Comparison of ENCODE assay signal across 4 worm cellular contexts in the genomic region with DNA sequence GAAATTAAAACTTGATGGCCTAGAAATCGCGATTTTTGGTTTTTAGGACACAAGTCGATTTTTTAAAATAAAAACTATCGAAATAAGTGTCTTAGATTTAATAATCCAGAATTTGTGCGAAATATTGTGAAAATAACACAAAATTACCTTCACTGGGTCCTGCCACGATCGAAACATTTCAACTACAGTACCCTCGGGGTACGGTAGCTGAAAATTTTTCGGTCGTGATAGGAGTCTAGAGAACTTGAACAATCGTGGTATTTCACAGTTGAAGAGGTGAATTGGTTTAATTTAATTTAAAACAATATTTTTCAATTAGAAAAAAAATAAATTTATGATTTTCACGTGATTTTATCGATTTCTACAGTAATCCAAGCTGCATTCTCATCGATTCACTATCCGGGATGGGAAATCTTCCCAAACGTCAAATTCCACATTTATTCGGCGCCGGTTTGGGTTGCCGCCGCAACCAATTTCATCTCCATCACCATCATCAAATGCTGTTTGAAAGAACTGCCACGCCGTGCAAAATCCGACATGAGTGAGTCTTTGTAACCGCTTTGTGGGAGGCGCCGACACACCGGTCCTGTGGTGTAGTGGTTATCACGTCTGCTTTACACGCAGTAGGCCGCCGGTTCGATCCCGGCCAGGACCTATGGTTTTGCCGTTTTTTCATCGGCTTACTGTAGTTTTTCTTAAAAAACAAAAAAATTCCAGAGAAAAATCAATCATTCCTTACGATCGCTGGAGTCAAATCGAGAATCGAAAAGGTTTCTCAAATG.
TF ChIP-seq lines count a peak whose summit lies in the region.

No protein-coding gene starts in this region.

TF ChIP-seq in whole organism, L2 larva, 48 proteins besides CTCF, POLR2A, EP300 and RAD21 (continued from another document):
- no peak for TF ChIP-seq mbf-1 (tag; optimal IDR thresholded peaks at IDR 0.05; lab: Kevin White, UChicago)
- no peak for TF ChIP-seq zag-1 (tag; optimal IDR thresholded peaks at IDR 0.05; lab: Kevin White, UChicago)
- TF ChIP-seq peb-1 (tag; optimal IDR thresholded peaks at IDR 0.05; lab: Kevin White, UChicago) = no peak
- no peak for TF ChIP-seq nhr-12 (tag; optimal IDR thresholded peaks at IDR 0.05; lab: Kevin White, UChicago)
- peak; percentile 16 for TF ChIP-seq fos-1 (tag; optimal IDR thresholded peaks at IDR 0.05; lab: Kevin White, UChicago)
- TF ChIP-seq dmd-4 (tag; optimal IDR thresholded peaks at IDR 0.05; lab: Kevin White, UChicago) = no peak
- no peak for TF ChIP-seq nhr-6 (tag; optimal IDR thresholded peaks at IDR 0.05; lab: Kevin White, UChicago)
- peak; percentile 15 for TF ChIP-seq gmeb-1 (tag; optimal IDR thresholded peaks at IDR 0.05; lab: Kevin White, UChicago)
- TF ChIP-seq nhr-21 (tag; optimal IDR thresholded peaks at IDR 0.05; lab: Kevin White, UChicago) = peak; percentile 10
- TF ChIP-seq nhr-77 (tag; optimal IDR thresholded peaks at IDR 0.05; lab: Kevin White, UChicago) = no peak
- TF ChIP-seq ceh-82 (tag; optimal IDR thresholded peaks at IDR 0.05; lab: Kevin White, UChicago) = no peak
- no peak for TF ChIP-seq ztf-11 (tag; optimal IDR thresholded peaks at IDR 0.05; lab: Kevin White, UChicago)
- TF ChIP-seq mdl-1 (tag; optimal IDR thresholded peaks at IDR 0.05; lab: Kevin White, UChicago) = no peak
- peak; percentile 34 for TF ChIP-seq C34F6.9 (tag; optimal IDR thresholded peaks at IDR 0.05; lab: Kevin White, UChicago)
- TF ChIP-seq crh-2 (tag; optimal IDR thresholded peaks at IDR 0.05; lab: Kevin White, UChicago) = peak; percentile 28
- peak in 1 of 2 experiments; percentile 61 for TF ChIP-seq lsy-2 (tag; optimal IDR thresholded peaks at IDR 0.05; lab: Kevin White, UChicago)
- TF ChIP-seq Y55F3AM.14 (GFP tag; optimal IDR thresholded peaks at IDR 0.05; lab: Kevin White, UChicago) = no peak
- TF ChIP-seq nhr-11 (tag; optimal IDR thresholded peaks at IDR 0.05; lab: Kevin White, UChicago) = no peak
- TF ChIP-seq unc-39 (tag; optimal IDR thresholded peaks at IDR 0.05; lab: Kevin White, UChicago) = no peak
- TF ChIP-seq sma-3 (GFP tag; optimal IDR thresholded peaks at IDR 0.05; lab: Kevin White, UChicago) = peak; percentile 39
- peak; percentile 68 for TF ChIP-seq nhr-129 (tag; optimal IDR thresholded peaks at IDR 0.05; lab: Kevin White, UChicago)
- TF ChIP-seq skn-1 (tag; optimal IDR thresholded peaks at IDR 0.05; lab: Kevin White, UChicago) = no peak
- TF ChIP-seq lin-39 (tag; optimal IDR thresholded peaks at IDR 0.05; lab: Kevin White, UChicago) = no peak
- TF ChIP-seq alr-1 (tag; optimal IDR thresholded peaks at IDR 0.05; lab: Kevin White, UChicago) = no peak
- no peak for TF ChIP-seq aly-2 (tag; optimal IDR thresholded peaks at IDR 0.05; lab: Kevin White, UChicago)
- TF ChIP-seq unc-62 (GFP tag; optimal IDR thresholded peaks at IDR 0.05; lab: Kevin White, UChicago) = no peak
- no peak for TF ChIP-seq snpc-4 (tag; optimal IDR thresholded peaks at IDR 0.05; lab: Kevin White, UChicago)
TF ChIP-seq in whole organism, L2 larva: peak in this region for 12.

TF ChIP-seq in whole organism, L4 larva, 104 proteins besides CTCF, POLR2A, EP300 and RAD21 (continued from another document):
- TF ChIP-seq zip-2 (tag; optimal IDR thresholded peaks at IDR 0.05; lab: Kevin White, UChicago) (no peak), daf-8 (GFP tag; IDR thresholded peaks at IDR 0.05; lab: Robert Waterston, UW) (no peak), egl-27 (tag; optimal IDR thresholded peaks at IDR 0.05; lab: Kevin White, UChicago) (no peak), nhr-28 (tag; optimal IDR thresholded peaks at IDR 0.05; lab: Kevin White, UChicago) (peak; percentile 1), ztf-11 (tag; optimal IDR thresholded peaks at IDR 0.05; lab: Kevin White, UChicago) (no peak), snpc-1.2 (GFP tag; IDR thresholded peaks at IDR 0.05; lab: Robert Waterston, UW) (peak; percentile 66; the same call in 1 of the 2 replicates), daf-16 (GFP tag; optimal IDR thresholded peaks at IDR 0.05; lab: Kevin White, UChicago) (no peak), daf-16 (tag; optimal IDR thresholded peaks at IDR 0.05; lab: Kevin White, UChicago) (peak; percentile 41), ceh-62 (tag; optimal IDR thresholded peaks at IDR 0.05; lab: Kevin White, UChicago) (no peak), mes-2 (tag; optimal IDR thresholded peaks at IDR 0.05; lab: Kevin White, UChicago; ENCODE audit: poor library complexity, severe bottlenecking) (no peak), mep-1 (tag; optimal IDR thresholded peaks at IDR 0.05; lab: Kevin White, UChicago) (peak; percentile 68), spr-1 (tag; optimal IDR thresholded peaks at IDR 0.05; lab: Kevin White, UChicago) (peak; percentile 4), hlh-11 (tag; optimal IDR thresholded peaks at IDR 0.05; lab: Kevin White, UChicago) (peak; percentile 63), arid-1 (GFP tag; conservative IDR thresholded peaks at IDR 0.05; lab: Robert Waterston, UW) (0 out of 2 replicates have a peak, but pooled peaks have one; percentile 34), unc-130 (GFP tag; optimal IDR thresholded peaks at IDR 0.05; lab: Kevin White, UChicago) (peak; percentile 12), jun-1 (tag; optimal IDR thresholded peaks at IDR 0.05; lab: Kevin White, UChicago) (no peak), F26F4.8 (GFP tag; conservative IDR thresholded peaks at IDR 0.05; lab: Robert Waterston, UW) (no peak), lin-13 (GFP tag; optimal IDR thresholded peaks at IDR 0.05; lab: Kevin White, UChicago) (no peak), ztf-7 (tag; optimal IDR thresholded peaks at IDR 0.05; lab: Kevin White, UChicago) (no peak), unc-62 (GFP tag; optimal IDR thresholded peaks at IDR 0.05 in 1 of 2; lab: Kevin White, UChicago) (peak in 1 of 2 experiments; percentile 60), unc-62 (tag; optimal IDR thresholded peaks at IDR 0.05; lab: Kevin White, UChicago) (no peak), ZK337.2 (GFP tag; IDR thresholded peaks at IDR 0.05; lab: Robert Waterston, UW) (0 out of 2 replicates have a peak, but pooled peaks have one; percentile 38), lin-39 (tag; optimal IDR thresholded peaks at IDR 0.05; lab: Kevin White, UChicago) (no peak), nhr-25 (tag; optimal IDR thresholded peaks at IDR 0.05; lab: Kevin White, UChicago; ENCODE audit: borderline replicate concordance, insufficient read depth) (peak; percentile 33), nhr-41 (GFP tag; IDR thresholded peaks at IDR 0.05; lab: Robert Waterston, UW) (no peak), pha-4 (GFP tag; IDR thresholded peaks at IDR 0.05; lab: Robert Waterston, UW) (peak; percentile 45; the same call in 1 of the 2 replicates), pha-4 (tag; optimal IDR thresholded peaks at IDR 0.05; lab: Kevin White, UChicago) (no peak), mdt-29 (GFP tag; IDR thresholded peaks at IDR 0.05; lab: Robert Waterston, UW) (0 out of 2 replicates have a peak, but pooled peaks have one; percentile 17), nhr-102 (tag; optimal IDR thresholded peaks at IDR 0.05; lab: Kevin White, UChicago) (no peak), aha-1 (tag; lab: Kevin White, UChicago) (peak; percentile 73), lin-15B (tag; optimal IDR thresholded peaks at IDR 0.05; lab: Kevin White, UChicago) (no peak), mdl-1 (tag; optimal IDR thresholded peaks at IDR 0.05; lab: Kevin White, UChicago) (no peak)

TF ChIP-seq in whole organism, late embryonic, 69 proteins besides CTCF, POLR2A, EP300 and RAD21 (continued from another document):
- TF ChIP-seq che-1 (tag; optimal IDR thresholded peaks at IDR 0.05; lab: Kevin White, UChicago) (peak; percentile 54), pqm-1 (tag; optimal IDR thresholded peaks at IDR 0.05; lab: Kevin White, UChicago) (no peak), elt-2 (tag; optimal IDR thresholded peaks at IDR 0.05; lab: Kevin White, UChicago) (peak; percentile 65), Y22D7AL.16 (tag; optimal IDR thresholded peaks at IDR 0.05; lab: Kevin White, UChicago) (peak; percentile 3), fax-1 (tag; optimal IDR thresholded peaks at IDR 0.05; lab: Kevin White, UChicago) (no peak), pha-2 (tag; optimal IDR thresholded peaks at IDR 0.05; lab: Kevin White, UChicago) (peak; percentile 23), madf-2 (tag; optimal IDR thresholded peaks at IDR 0.05; lab: Kevin White, UChicago) (peak; percentile 11), tbx-2 (tag; optimal IDR thresholded peaks at IDR 0.05; lab: Kevin White, UChicago) (peak; percentile 38), ceh-18 (tag; optimal IDR thresholded peaks at IDR 0.05; lab: Kevin White, UChicago) (peak; percentile 44), ceh-48 (tag; optimal IDR thresholded peaks at IDR 0.05; lab: Kevin White, UChicago) (peak; percentile 40), ceh-9 (tag; optimal IDR thresholded peaks at IDR 0.05; lab: Kevin White, UChicago) (no peak), C38D4.7 (GFP tag; optimal IDR thresholded peaks at IDR 0.05; lab: Kevin White, UChicago) (peak; percentile 42), rnt-1 (tag; optimal IDR thresholded peaks at IDR 0.05; lab: Kevin White, UChicago) (peak; percentile 58), ceh-24 (tag; optimal IDR thresholded peaks at IDR 0.05; lab: Kevin White, UChicago) (no peak), dmd-4 (tag; optimal IDR thresholded peaks at IDR 0.05; lab: Kevin White, UChicago; ENCODE audit: borderline replicate concordance) (peak; percentile 44), ceh-19 (GFP tag; optimal IDR thresholded peaks at IDR 0.05; lab: Kevin White, UChicago) (peak; percentile 49), unc-86 (tag; optimal IDR thresholded peaks at IDR 0.05; lab: Kevin White, UChicago) (peak; percentile 39), sox-2 (GFP tag; IDR thresholded peaks at IDR 0.05; lab: Robert Waterston, UW) (peak; percentile 5; the same call in 1 of the 2 replicates), hlh-13 (GFP tag; optimal IDR thresholded peaks at IDR 0.05; lab: Kevin White, UChicago) (peak; percentile 48), hlh-15 (tag; optimal IDR thresholded peaks at IDR 0.05; lab: Kevin White, UChicago) (peak; percentile 8), fkh-6 (tag; optimal IDR thresholded peaks at IDR 0.05; lab: Kevin White, UChicago) (no peak), sdc-2 (tag; optimal IDR thresholded peaks at IDR 0.05; lab: Kevin White, UChicago) (peak; percentile 45), nhr-232 (tag; optimal IDR thresholded peaks at IDR 0.05; lab: Kevin White, UChicago) (peak; percentile 48), T23F11.4 (GFP tag; optimal IDR thresholded peaks at IDR 0.05; lab: Kevin White, UChicago) (peak; percentile 34), ceh-31 (tag; optimal IDR thresholded peaks at IDR 0.05; lab: Kevin White, UChicago) (peak; percentile 23), ref-2 (tag; optimal IDR thresholded peaks at IDR 0.05; lab: Kevin White, UChicago) (peak; percentile 63), zip-5 (tag; optimal IDR thresholded peaks at IDR 0.05; lab: Kevin White, UChicago) (peak; percentile 2)

TF ChIP-seq in whole organism, mixed stage, embryonic, 35 proteins besides CTCF, POLR2A, EP300 and RAD21 (continued from another document):
- TF ChIP-seq nhr-12 (tag; optimal IDR thresholded peaks at IDR 0.05; lab: Kevin White, UChicago) (no peak), blmp-1 (tag; optimal IDR thresholded peaks at IDR 0.05; lab: Kevin White, UChicago) (no peak), ham-2 (GFP tag; optimal IDR thresholded peaks at IDR 0.05; lab: Kevin White, UChicago) (peak; percentile 57), tbx-8 (GFP tag; optimal IDR thresholded peaks at IDR 0.05; lab: Kevin White, UChicago) (peak; percentile 39), lin-13 (tag; optimal IDR thresholded peaks at IDR 0.05; lab: Kevin White, UChicago) (peak; percentile 7), ces-1 (GFP tag; optimal IDR thresholded peaks at IDR 0.05; lab: Kevin White, UChicago) (no peak), ztf-11 (tag; optimal IDR thresholded peaks at IDR 0.05; lab: Kevin White, UChicago) (peak; percentile 35), drap-1 (GFP tag; optimal IDR thresholded peaks at IDR 0.05; lab: Kevin White, UChicago) (peak; percentile 82), sptf-1 (tag; optimal IDR thresholded peaks at IDR 0.05; lab: Kevin White, UChicago) (peak; percentile 84)
